Fruit fly (Drosophila melanogaster) whole organism, embryonic: ENCODE data around the gene mio.

Experiments used
- Asciz ChIP-seq: fragments of 200-800 bp; sonication (Bioruptor generic); optimal IDR thresholded peaks from 2 replicates; lab custom pipeline; 2017; ENCODE audit warnings: missing biosample characterization, mild to moderate bottlenecking, missing genetic modification characterization, missing genetic modification reagents
- Atf3 ChIP-seq: fragments of 200-800 bp; sonication (Bioruptor generic); optimal IDR thresholded peaks from 3 replicates; lab custom pipeline; 2016; ENCODE audit warnings: missing biosample characterization, missing genetic modification characterization
- B-H1 ChIP-seq: fragments of 200-800 bp; sonication (Bioruptor generic); IDR thresholded peaks from 3 replicates; pipeline ENCODE4 v1.3.6; 2022; ENCODE audit warnings: missing biosample characterization, missing genetic modification characterization
- CG10147 ChIP-seq: fragments of 200-800 bp; sonication (Bioruptor generic); optimal IDR thresholded peaks from 2 replicates; lab custom pipeline; 2019; ENCODE audit warnings: missing biosample characterization, mild to moderate bottlenecking, missing genetic modification characterization, moderate library complexity
- CG10431 ChIP-seq: fragments of 200-800 bp; sonication (Bioruptor generic); optimal IDR thresholded peaks from 3 replicates; lab custom pipeline; 2018; ENCODE audit warnings: missing biosample characterization, mild to moderate bottlenecking, missing genetic modification characterization
- CG11247 ChIP-seq: fragments of 200-800 bp; sonication (Bioruptor generic); IDR thresholded peaks from 2 replicates; pipeline ENCODE4 v1.3.6; 2022; ENCODE audit warnings: missing biosample characterization, missing genetic modification characterization
- CG11560 ChIP-seq: fragments of 200-800 bp; sonication (Bioruptor generic); IDR thresholded peaks from 3 replicates; pipeline ENCODE4 v1.3.6; 2022; ENCODE audit warnings: missing biosample characterization, missing genetic modification characterization
- CG17829 ChIP-seq: fragments of 200-800 bp; optimal IDR thresholded peaks from 2 replicates; lab custom pipeline; 2019; ENCODE audit warnings: missing biosample characterization, mild to moderate bottlenecking, missing genetic modification characterization, moderate library complexity
- CG17912 ChIP-seq: fragments of 200-800 bp; sonication (Bioruptor generic); optimal IDR thresholded peaks from 2 replicates; lab custom pipeline; 2018; ENCODE audit warnings: missing biosample characterization, mild to moderate bottlenecking, missing genetic modification characterization
- CG30020 ChIP-seq: fragments of 200-800 bp; optimal IDR thresholded peaks from 2 replicates; lab custom pipeline; 2019; ENCODE audit warnings: missing biosample characterization, mild to moderate bottlenecking, missing genetic modification characterization, moderate library complexity
- CG31388 ChIP-seq: fragments of 200-800 bp; sonication (Bioruptor generic); optimal IDR thresholded peaks from 2 replicates; lab custom pipeline; 2016; ENCODE audit warnings: missing biosample characterization, missing genetic modification characterization
- CG33213 ChIP-seq: fragments of 200-800 bp; sonication (Bioruptor generic); optimal IDR thresholded peaks from 3 replicates; lab custom pipeline; 2016; ENCODE audit warnings: missing biosample characterization, missing genetic modification characterization
- CG42726 ChIP-seq: fragments of 200-800 bp; sonication (Bioruptor generic); IDR thresholded peaks from 2 replicates; pipeline ENCODE4 v1.3.6; 2022; ENCODE audit warnings: missing biosample characterization, missing genetic modification characterization; ENCODE audit not compliant: partially characterized antibody
- CG4404 ChIP-seq: fragments of 200-800 bp; sonication (Bioruptor generic); IDR thresholded peaks from 2 replicates; pipeline ENCODE4 v1.3.6; 2022; ENCODE audit warnings: missing biosample characterization, missing genetic modification characterization
- CG4820 ChIP-seq: fragments of 200-800 bp; sonication (Bioruptor generic); optimal IDR thresholded peaks from 3 replicates; lab custom pipeline; 2016; ENCODE audit warnings: missing biosample characterization, missing genetic modification characterization
- CG6854 ChIP-seq: fragments of 200-800 bp; sonication (Bioruptor generic); optimal IDR thresholded peaks from 3 replicates; lab custom pipeline; 2017; ENCODE audit warnings: missing biosample characterization, mild to moderate bottlenecking, missing genetic modification characterization
- CG7928 ChIP-seq: fragments of 200-800 bp; sonication (Bioruptor generic); optimal IDR thresholded peaks from 2 replicates; lab custom pipeline; 2017; ENCODE audit warnings: missing biosample characterization, mild to moderate bottlenecking, missing genetic modification characterization
- CG7987 ChIP-seq: fragments of 200-800 bp; sonication (Bioruptor generic); optimal IDR thresholded peaks from 2 replicates; lab custom pipeline; 2018; ENCODE audit warnings: missing biosample characterization, mild to moderate bottlenecking, missing genetic modification characterization, moderate library complexity
- CG9215 ChIP-seq: fragments of 200-800 bp; sonication (Bioruptor generic); IDR thresholded peaks from 2 replicates; pipeline ENCODE4 v1.3.6; 2022; ENCODE audit warnings: missing biosample characterization, missing genetic modification characterization
- CG9797 ChIP-seq: fragments of 200-800 bp; sonication (Bioruptor generic); optimal IDR thresholded peaks from 3 replicates; lab custom pipeline; 2018; ENCODE audit warnings: missing biosample characterization, mild to moderate bottlenecking, missing genetic modification characterization
- D ChIP-seq, 2 experiments: fragments of 200-800 bp in 1 of 2; fragments of >200 bp in 1 of 2; sonication (Bioruptor generic) in 1 of 2; optimal IDR thresholded peaks; 2 replicates in 1 of 2; 3 replicates in 1 of 2; lab custom pipeline; 2017; ENCODE audit warnings: mild to moderate bottlenecking in 1 of 2, missing biosample characterization in 1 of 2, missing genetic modification characterization in 1 of 2, missing genetic modification reagents in 1 of 2
- Dip2 ChIP-seq: fragments of 200-800 bp; sonication (Bioruptor generic); IDR thresholded peaks from 2 replicates; pipeline ENCODE4 v1.3.6; 2022; ENCODE audit warnings: missing biosample characterization, missing genetic modification characterization
- Hmr ChIP-seq: fragments of 200-800 bp; sonication (Bioruptor generic); optimal IDR thresholded peaks from 3 replicates; lab custom pipeline; 2017; ENCODE audit warnings: mild to moderate bottlenecking, missing biosample characterization, missing genetic modification reagents, missing genetic modification characterization
- NK7.1 ChIP-seq: fragments of 200-800 bp; sonication (Bioruptor generic); optimal IDR thresholded peaks from 3 replicates; lab custom pipeline; 2016; ENCODE audit warnings: missing biosample characterization, missing genetic modification characterization
- Sin3A ChIP-seq: fragments of >200 bp; optimal IDR thresholded peaks from 2 replicates; lab custom pipeline; 2018
- TFAM ChIP-seq: fragments of 200-800 bp; sonication (Bioruptor generic); optimal IDR thresholded peaks from 2 replicates; lab custom pipeline; 2017; ENCODE audit warnings: missing biosample characterization, missing genetic modification characterization, inconsistent platforms
- Taf1 ChIP-seq: fragments of 200-800 bp; sonication (Bioruptor generic); IDR thresholded peaks from 2 replicates; pipeline ENCODE4 v1.3.6; 2022; ENCODE audit warnings: missing biosample characterization, missing genetic modification characterization
- ab ChIP-seq: fragments of 200-800 bp; sonication (Bioruptor generic); optimal IDR thresholded peaks from 2 replicates; lab custom pipeline; 2016; ENCODE audit warnings: missing biosample characterization, missing genetic modification characterization
- ara ChIP-seq: fragments of 200-800 bp; sonication (Bioruptor generic); IDR thresholded peaks from 2 replicates; pipeline ENCODE4 v1.3.6; 2022; ENCODE audit warnings: missing biosample characterization, missing genetic modification characterization
- ase ChIP-seq: fragments of 200-800 bp; sonication (Bioruptor generic); IDR thresholded peaks from 3 replicates; pipeline ENCODE4 v1.3.6; 2022; ENCODE audit warnings: missing biosample characterization, missing genetic modification characterization
- bcd ChIP-seq: fragments of 200-800 bp; sonication (Bioruptor generic); optimal IDR thresholded peaks from 2 replicates; lab custom pipeline; 2017; ENCODE audit warnings: missing biosample characterization, mild to moderate bottlenecking, missing genetic modification characterization
- bowl ChIP-seq: fragments of 200-800 bp; sonication (Bioruptor generic); IDR thresholded peaks from 2 replicates; pipeline ENCODE4 v1.3.6; 2022; ENCODE audit warnings: missing biosample characterization, missing genetic modification characterization
- br ChIP-seq: fragments of >200 bp; optimal IDR thresholded peaks from 2 replicates; lab custom pipeline; 2017
- caup ChIP-seq: fragments of 200-800 bp; sonication (Bioruptor generic); optimal IDR thresholded peaks from 3 replicates; lab custom pipeline; 2017; ENCODE audit warnings: missing biosample characterization, mild to moderate bottlenecking, missing genetic modification characterization, moderate library complexity; ENCODE audit not compliant: severe bottlenecking
- dm ChIP-seq: fragments of 200-800 bp; sonication (Bioruptor generic); optimal IDR thresholded peaks from 3 replicates; lab custom pipeline; 2016; ENCODE audit warnings: missing biosample characterization, missing genetic modification characterization
- dmrt99B ChIP-seq: fragments of 200-800 bp; sonication (Bioruptor generic); optimal IDR thresholded peaks from 2 replicates; lab custom pipeline; 2018; ENCODE audit warnings: missing biosample characterization, mild to moderate bottlenecking, missing genetic modification characterization, moderate library complexity
- dpn ChIP-seq, 2 experiments: fragments of 200-800 bp; sonication (Bioruptor generic); optimal IDR thresholded peaks; 3 replicates each; lab custom pipeline; 2016; ENCODE audit warnings: missing biosample characterization in 2 of 2, missing genetic modification characterization in 2 of 2
- esg ChIP-seq: fragments of 200-800 bp; sonication (Bioruptor generic); conservative IDR thresholded peaks from 2 replicates; pipeline ENCODE4 v1.3.6; 2022; ENCODE audit warnings: missing biosample characterization, missing genetic modification characterization
- gro ChIP-seq: fragments of 200-800 bp; sonication (Bioruptor generic); optimal IDR thresholded peaks from 2 replicates; lab custom pipeline; 2016; ENCODE audit warnings: missing biosample characterization, missing genetic modification characterization
- gsb-n ChIP-seq: fragments of 200-800 bp; sonication (Bioruptor generic); optimal IDR thresholded peaks from 3 replicates; lab custom pipeline; 2018; ENCODE audit warnings: missing biosample characterization, mild to moderate bottlenecking, missing genetic modification characterization
- hbn ChIP-seq: fragments of 200-800 bp; sonication (Bioruptor generic); IDR thresholded peaks from 2 replicates; pipeline ENCODE4 v1.3.6; 2022; ENCODE audit warnings: missing biosample characterization, missing genetic modification characterization; ENCODE audit not compliant: partially characterized antibody
- jing ChIP-seq: fragments of 200-800 bp; sonication (Bioruptor generic); optimal IDR thresholded peaks from 2 replicates; lab custom pipeline; 2018; ENCODE audit warnings: missing biosample characterization, mild to moderate bottlenecking, missing genetic modification characterization
- mirr ChIP-seq: fragments of 200-800 bp; sonication (Bioruptor generic); optimal IDR thresholded peaks from 3 replicates; lab custom pipeline; 2018; ENCODE audit warnings: missing biosample characterization, mild to moderate bottlenecking, missing genetic modification characterization
- oc ChIP-seq: fragments of 200-800 bp; sonication (Bioruptor generic); optimal IDR thresholded peaks from 2 replicates; lab custom pipeline; 2018; ENCODE audit warnings: missing biosample characterization, mild to moderate bottlenecking, missing genetic modification characterization, moderate library complexity
- prd ChIP-seq, 3 experiments: fragments of >200 bp in 2 of 3; fragments of 200-800 bp in 1 of 3; sonication (Bioruptor generic) in 1 of 3; optimal IDR thresholded peaks in 2 of 3; IDR thresholded peaks in 1 of 3; 2 replicates in 2 of 3; 3 replicates in 1 of 3; pipeline versions ENCODE4 v1.3.6 to Lab custom; 2017 to 2022; ENCODE audit warnings: missing biosample characterization in 1 of 3, missing genetic modification characterization in 1 of 3
- sim ChIP-seq: fragments of 200-800 bp; sonication (Bioruptor generic); IDR thresholded peaks from 2 replicates; pipeline ENCODE4 v1.3.6; 2022; ENCODE audit warnings: missing biosample characterization, missing genetic modification characterization
- slp2 ChIP-seq: fragments of 200-800 bp; sonication (Bioruptor generic); optimal IDR thresholded peaks from 2 replicates; lab custom pipeline; 2016; ENCODE audit warnings: missing biosample characterization, missing genetic modification characterization
- tin ChIP-seq: fragments of 200-800 bp; sonication (Bioruptor generic); optimal IDR thresholded peaks from 3 replicates; lab custom pipeline; 2016; ENCODE audit warnings: missing biosample characterization, missing genetic modification characterization
- toy ChIP-seq: fragments of 200-800 bp; sonication (Bioruptor generic); IDR thresholded peaks from 2 replicates; pipeline ENCODE4 v1.3.6; 2022; ENCODE audit warnings: missing biosample characterization, missing genetic modification characterization
- tx ChIP-seq: fragments of 200-800 bp; sonication (Bioruptor generic); optimal IDR thresholded peaks from 2 replicates; lab custom pipeline; 2016; ENCODE audit warnings: missing biosample characterization, missing genetic modification characterization

Gene mio

dm6 chr2L:2221649-2222150 lies 4.6 kb downstream of the mio start (continued):
- TF ChIP-seq hbn = no peak
- TF ChIP-seq CG42726 = no peak
- TF ChIP-seq mirr = peak; percentile 94
- TF ChIP-seq CG30020 = peak; percentile 76
- TF ChIP-seq CG33213 (GFP tag; lab: Kevin White, UChicago) = peak; percentile 87
- TF ChIP-seq slp2 (GFP tag; lab: Kevin White, UChicago) = peak; percentile 90
- TF ChIP-seq tin (GFP tag; lab: Kevin White, UChicago) = peak; percentile 93
- TF ChIP-seq Asciz (GFP tag; lab: Kevin White, UChicago) = peak; percentile 89
- TF ChIP-seq br (lab: Kevin White, UChicago) = no peak
- TF ChIP-seq CG10431 (GFP tag; lab: Kevin White, UChicago) = peak; percentile 72
- TF ChIP-seq esg (GFP tag; lab: Robert Waterston, UW) = peak; percentile 97
- TF ChIP-seq CG4820 = peak; percentile 93
- TF ChIP-seq dpn (GFP tag; optimal IDR thresholded peaks at IDR 0.05; lab: Kevin White, UChicago) = peak; percentile 95 to 97
- TF ChIP-seq B-H1 (GFP tag; lab: Robert Waterston, UW) = peak; percentile 97
- peak; percentile 85 for TF ChIP-seq CG31388 (GFP tag; lab: Kevin White, UChicago)
- TF ChIP-seq jing (GFP tag; lab: Kevin White, UChicago) = peak; percentile 89
- TF ChIP-seq Taf1 = peak; percentile 95
- peak; percentile 8 for TF ChIP-seq CG9797 (GFP tag; lab: Kevin White, UChicago)
- TF ChIP-seq CG10147 (GFP tag; lab: Kevin White, UChicago) = peak; percentile 95
- peak; percentile 95 for TF ChIP-seq bcd (GFP tag; lab: Kevin White, UChicago)
- peak; percentile 96 for TF ChIP-seq caup (GFP tag; lab: Kevin White, UChicago)
- TF ChIP-seq CG11560 (tag; lab: Robert Waterston, UW) = peak; percentile 92
- TF ChIP-seq CG7928 = peak; percentile 75
- TF ChIP-seq CG17912 (GFP tag; lab: Kevin White, UChicago) = peak; percentile 91
- peak; percentile 97 for TF ChIP-seq ara (GFP tag; lab: Robert Waterston, UW)
- peak; percentile 67; the same call in 1 of the 2 replicates for TF ChIP-seq Dip2 (GFP tag; lab: Robert Waterston, UW)
- no peak for TF ChIP-seq prd (optimal IDR thresholded peaks at IDR 0.05; lab: Kevin White, UChicago)
- peak; percentile 98 for TF ChIP-seq prd (GFP tag; IDR thresholded peaks at IDR 0.05; lab: Robert Waterston, UW)
- peak; percentile 93 for TF ChIP-seq oc
- TF ChIP-seq gro (GFP tag; lab: Kevin White, UChicago) = peak; percentile 98
- TF ChIP-seq tx (GFP tag; lab: Kevin White, UChicago) = peak; percentile 94
- peak; percentile 94 for TF ChIP-seq CG6854 (GFP tag; lab: Kevin White, UChicago)
- peak; percentile 86 for TF ChIP-seq dm
- peak; percentile 95 for TF ChIP-seq toy (GFP tag; lab: Robert Waterston, UW)
- TF ChIP-seq D (optimal IDR thresholded peaks at IDR 0.05; lab: Kevin White, UChicago) = no peak
- peak; percentile 89 for TF ChIP-seq D (GFP tag; optimal IDR thresholded peaks at IDR 0.05; lab: Kevin White, UChicago)
- TF ChIP-seq CG4404 (GFP tag; lab: Robert Waterston, UW) = peak; percentile 90
- TF ChIP-seq ab = peak; percentile 93
- TF ChIP-seq Hmr = peak; percentile 99
- TF ChIP-seq Atf3 (GFP tag; lab: Kevin White, UChicago) = peak; percentile 92
- TF ChIP-seq CG7987 (GFP tag; lab: Kevin White, UChicago) = peak; percentile 89
- TF ChIP-seq ase = peak; percentile 96
- peak; percentile 92 for TF ChIP-seq gsb-n (tag; lab: Kevin White, UChicago)
- peak; percentile 93 for TF ChIP-seq CG9215 (GFP tag; lab: Robert Waterston, UW)
- TF ChIP-seq bowl (GFP tag; lab: Robert Waterston, UW) = peak; percentile 95
- TF ChIP-seq CG11247 = peak; percentile 99
- TF ChIP-seq NK7.1 (GFP tag; lab: Kevin White, UChicago) = peak; percentile 89
- peak; percentile 78 for TF ChIP-seq TFAM (GFP tag; lab: Kevin White, UChicago)
- peak; percentile 96 for TF ChIP-seq dmrt99B (tag; lab: Kevin White, UChicago)
- TF ChIP-seq sim (GFP tag; lab: Robert Waterston, UW) = peak; percentile 93
- TF ChIP-seq CG17829 (tag; lab: Kevin White, UChicago) = peak; percentile 95
- no peak for TF ChIP-seq Sin3A (lab: Kevin White, UChicago)
